Fruit fly (Drosophila melanogaster) whole organism, embryonic: ENCODE measurements around the gene Atg13.

Experiments
- Atf-2 ChIP-seq: fragments of 200-800 bp; sonication (Bioruptor generic); optimal IDR thresholded peaks from 2 replicates; lab custom pipeline; 2016; ENCODE audit warnings: missing biosample characterization, missing genetic modification characterization
- Blimp-1 ChIP-seq: fragments of 200-800 bp; sonication (Bioruptor generic); optimal IDR thresholded peaks from 3 replicates; lab custom pipeline; 2018; ENCODE audit warnings: missing biosample characterization, missing genetic modification characterization, mild to moderate bottlenecking, moderate library complexity, missing genetic modification reagents
- Bteb2 ChIP-seq: fragments of 200-800 bp; sonication (Bioruptor generic); optimal IDR thresholded peaks from 2 replicates; lab custom pipeline; 2016; ENCODE audit warnings: missing biosample characterization, missing genetic modification characterization
- CG10462 ChIP-seq: fragments of 200-800 bp; sonication (Bioruptor generic); optimal IDR thresholded peaks from 2 replicates; lab custom pipeline; 2016; ENCODE audit warnings: missing biosample characterization, missing genetic modification characterization
- CG12219 ChIP-seq: fragments of 200-800 bp; sonication (Bioruptor generic); optimal IDR thresholded peaks from 3 replicates; lab custom pipeline; 2018; ENCODE audit warnings: missing biosample characterization, mild to moderate bottlenecking, missing genetic modification characterization
- CG12299 ChIP-seq: fragments of 200-800 bp; sonication (Bioruptor generic); optimal IDR thresholded peaks from 2 replicates; lab custom pipeline; 2018; ENCODE audit warnings: missing biosample characterization, mild to moderate bottlenecking, missing genetic modification characterization
- CG12391 ChIP-seq: fragments of 200-800 bp; sonication (Bioruptor generic); optimal IDR thresholded peaks from 3 replicates; lab custom pipeline; 2018; ENCODE audit warnings: missing biosample characterization, mild to moderate bottlenecking, missing genetic modification characterization, moderate library complexity
- CG13775 ChIP-seq: fragments of 200-800 bp; sonication (Bioruptor generic); optimal IDR thresholded peaks from 3 replicates; lab custom pipeline; 2017; ENCODE audit warnings: missing biosample characterization, mild to moderate bottlenecking, missing genetic modification characterization
- CG15514 ChIP-seq: fragments of 200-800 bp; sonication (Bioruptor generic); optimal IDR thresholded peaks from 3 replicates; lab custom pipeline; 2017; ENCODE audit warnings: missing biosample characterization, missing genetic modification characterization, mild to moderate bottlenecking, moderate library complexity, missing genetic modification reagents
- CG1602 ChIP-seq: fragments of 200-800 bp; sonication (Bioruptor generic); optimal IDR thresholded peaks from 3 replicates; lab custom pipeline; 2016; ENCODE audit warnings: missing biosample characterization, missing genetic modification characterization
- CG17829 ChIP-seq: fragments of 200-800 bp; optimal IDR thresholded peaks from 2 replicates; lab custom pipeline; 2019; ENCODE audit warnings: missing biosample characterization, mild to moderate bottlenecking, missing genetic modification characterization, moderate library complexity
- CG18619 ChIP-seq: fragments of 200-800 bp; sonication (Bioruptor generic); optimal IDR thresholded peaks from 3 replicates; lab custom pipeline; 2017; ENCODE audit warnings: missing biosample characterization, mild to moderate bottlenecking, missing genetic modification characterization
- CG32767 ChIP-seq: fragments of 200-800 bp; sonication (Bioruptor generic); IDR thresholded peaks from 2 replicates; pipeline ENCODE4 v1.3.6; 2022; ENCODE audit warnings: missing biosample characterization, missing genetic modification characterization
- CG32772 ChIP-seq: fragments of 200-800 bp; sonication (Bioruptor generic); IDR thresholded peaks from 2 replicates; pipeline ENCODE4 v1.3.6; 2022; ENCODE audit warnings: missing biosample characterization, missing genetic modification characterization
- CG3838 ChIP-seq: fragments of 200-800 bp; sonication (Bioruptor generic); optimal IDR thresholded peaks from 3 replicates; lab custom pipeline; 2016; ENCODE audit warnings: missing biosample characterization, missing genetic modification characterization
- CG6254 ChIP-seq: fragments of 200-800 bp; sonication (Bioruptor generic); optimal IDR thresholded peaks from 3 replicates; lab custom pipeline; 2017; ENCODE audit warnings: mild to moderate bottlenecking, missing biosample characterization, missing genetic modification reagents, missing genetic modification characterization
- CG7928 ChIP-seq: fragments of 200-800 bp; sonication (Bioruptor generic); optimal IDR thresholded peaks from 2 replicates; lab custom pipeline; 2017; ENCODE audit warnings: missing biosample characterization, mild to moderate bottlenecking, missing genetic modification characterization
- CG8924 ChIP-seq: fragments of 200-800 bp; optimal IDR thresholded peaks from 3 replicates; lab custom pipeline; 2019; ENCODE audit warnings: missing biosample characterization, mild to moderate bottlenecking, missing genetic modification characterization, moderate library complexity
- CG9215 ChIP-seq: fragments of 200-800 bp; sonication (Bioruptor generic); IDR thresholded peaks from 2 replicates; pipeline ENCODE4 v1.3.6; 2022; ENCODE audit warnings: missing biosample characterization, missing genetic modification characterization
- Dek ChIP-seq: fragments of 200-800 bp; sonication (Bioruptor generic); optimal IDR thresholded peaks from 3 replicates; lab custom pipeline; 2019; ENCODE audit warnings: missing biosample characterization, mild to moderate bottlenecking, missing genetic modification characterization, moderate library complexity
- Doc2 ChIP-seq: fragments of 200-800 bp; sonication (Bioruptor generic); IDR thresholded peaks from 2 replicates; pipeline ENCODE4 v1.3.6; 2022; ENCODE audit warnings: missing biosample characterization, missing genetic modification characterization
- Dref ChIP-seq: fragments of 200-800 bp; sonication (Bioruptor generic); IDR thresholded peaks from 2 replicates; pipeline ENCODE4 v1.3.6; 2022; ENCODE audit warnings: missing biosample characterization, missing genetic modification characterization
- E2f2 ChIP-seq: fragments of 200-800 bp; sonication (Bioruptor generic); IDR thresholded peaks from 2 replicates; pipeline ENCODE4 v1.3.6; 2022; ENCODE audit warnings: missing biosample characterization, missing genetic modification characterization
- Elba2 ChIP-seq: fragments of 200-800 bp; sonication (Bioruptor generic); optimal IDR thresholded peaks from 3 replicates; lab custom pipeline; 2016; ENCODE audit warnings: missing biosample characterization, missing genetic modification characterization
- Ets97D ChIP-seq: fragments of 200-800 bp; sonication (Bioruptor generic); optimal IDR thresholded peaks from 3 replicates; lab custom pipeline; 2016; ENCODE audit warnings: missing biosample characterization, missing genetic modification characterization
- Gsc ChIP-seq: fragments of 200-800 bp; sonication (Bioruptor generic); IDR thresholded peaks from 2 replicates; pipeline ENCODE4 v1.3.6; 2022; ENCODE audit warnings: missing biosample characterization, missing genetic modification characterization
- Hr3 ChIP-seq: fragments of 200-800 bp; sonication (Bioruptor generic); optimal IDR thresholded peaks from 3 replicates; lab custom pipeline; 2016; ENCODE audit warnings: missing biosample characterization, missing genetic modification characterization
- Hr51 ChIP-seq, 2 experiments: fragments of 200-800 bp; sonication (Bioruptor generic); optimal IDR thresholded peaks; 2 replicates in 1 of 2; 3 replicates in 1 of 2; lab custom pipeline; 2016 to 2018; ENCODE audit warnings: missing biosample characterization in 2 of 2, missing genetic modification characterization in 2 of 2, mild to moderate bottlenecking in 1 of 2, moderate library complexity in 1 of 2
- Meics ChIP-seq: fragments of 200-800 bp; sonication (Bioruptor generic); optimal IDR thresholded peaks from 2 replicates; lab custom pipeline; 2017; ENCODE audit warnings: missing biosample characterization, mild to moderate bottlenecking, missing genetic modification characterization
- Nf-YC ChIP-seq: fragments of 200-800 bp; optimal IDR thresholded peaks from 3 replicates; lab custom pipeline; 2019; ENCODE audit warnings: missing biosample characterization, mild to moderate bottlenecking, missing genetic modification characterization, moderate library complexity
- Optix ChIP-seq: fragments of 200-800 bp; sonication (Bioruptor generic); IDR thresholded peaks from 3 replicates; pipeline ENCODE4 v1.3.6; 2022; ENCODE audit warnings: missing biosample characterization, missing genetic modification characterization
- Ssrp ChIP-seq: fragments of 200-800 bp; sonication (Bioruptor generic); optimal IDR thresholded peaks from 2 replicates; lab custom pipeline; 2018; ENCODE audit warnings: missing biosample characterization, mild to moderate bottlenecking, missing genetic modification characterization, moderate library complexity
- Trl ChIP-seq, 3 experiments: fragments of >200 bp in 2 of 3; fragments of 200-800 bp in 1 of 3; sonication (Bioruptor generic) in 1 of 3; optimal IDR thresholded peaks; 2 replicates in 1 of 3; 3 replicates in 2 of 3; lab custom pipeline; 2016 to 2017; ENCODE audit warnings: missing biosample characterization in 1 of 3, missing genetic modification characterization in 1 of 3
- cato ChIP-seq: fragments of 200-800 bp; sonication (Bioruptor generic); optimal IDR thresholded peaks from 2 replicates; lab custom pipeline; 2016; ENCODE audit warnings: missing biosample characterization, missing genetic modification characterization, borderline replicate concordance
- cg ChIP-seq: fragments of 200-800 bp; sonication (Bioruptor generic); optimal IDR thresholded peaks from 3 replicates; lab custom pipeline; 2019; ENCODE audit warnings: missing biosample characterization, mild to moderate bottlenecking, missing genetic modification characterization, moderate library complexity
- chm ChIP-seq: fragments of 200-800 bp; sonication (Bioruptor generic); IDR thresholded peaks from 2 replicates; pipeline ENCODE4 v1.3.6; 2022; ENCODE audit warnings: missing biosample characterization, missing genetic modification characterization
- en ChIP-seq: fragments of 200-800 bp; sonication (Bioruptor generic); optimal IDR thresholded peaks from 2 replicates; lab custom pipeline; 2016; ENCODE audit warnings: missing biosample characterization, missing genetic modification characterization
- eyg ChIP-seq: fragments of 200-800 bp; sonication (Bioruptor generic); optimal IDR thresholded peaks from 3 replicates; lab custom pipeline; 2016; ENCODE audit warnings: missing biosample characterization, missing genetic modification characterization
- fru ChIP-seq: fragments of >200 bp; optimal IDR thresholded peaks from 2 replicates; lab custom pipeline; 2017
- kay ChIP-seq: fragments of 200-800 bp; sonication (Bioruptor generic); optimal IDR thresholded peaks from 2 replicates; lab custom pipeline; 2016; ENCODE audit warnings: missing biosample characterization, missing genetic modification characterization
- lab ChIP-seq: fragments of 200-800 bp; sonication (Bioruptor generic); optimal IDR thresholded peaks from 3 replicates; lab custom pipeline; 2017; ENCODE audit warnings: missing biosample characterization, missing genetic modification characterization, mild to moderate bottlenecking, moderate library complexity, missing genetic modification reagents
- lilli ChIP-seq: fragments of 200-800 bp; sonication (Bioruptor generic); optimal IDR thresholded peaks from 3 replicates; lab custom pipeline; 2016; ENCODE audit warnings: missing biosample characterization, missing genetic modification characterization
- mirr ChIP-seq: fragments of 200-800 bp; sonication (Bioruptor generic); optimal IDR thresholded peaks from 3 replicates; lab custom pipeline; 2018; ENCODE audit warnings: missing biosample characterization, mild to moderate bottlenecking, missing genetic modification characterization
- phol ChIP-seq: fragments of 200-800 bp; sonication (Bioruptor generic); optimal IDR thresholded peaks from 3 replicates; lab custom pipeline; 2018; ENCODE audit warnings: missing biosample characterization, mild to moderate bottlenecking, missing genetic modification characterization, moderate library complexity
- prd ChIP-seq, 3 experiments: fragments of >200 bp in 2 of 3; fragments of 200-800 bp in 1 of 3; sonication (Bioruptor generic) in 1 of 3; optimal IDR thresholded peaks in 2 of 3; IDR thresholded peaks in 1 of 3; 2 replicates in 2 of 3; 3 replicates in 1 of 3; pipeline versions ENCODE4 v1.3.6 to Lab custom; 2017 to 2022; ENCODE audit warnings: missing biosample characterization in 1 of 3, missing genetic modification characterization in 1 of 3
- sisA ChIP-seq: fragments of 200-800 bp; sonication (Bioruptor generic); IDR thresholded peaks from 2 replicates; pipeline ENCODE4 v1.3.6; 2022; ENCODE audit warnings: missing biosample characterization, missing genetic modification characterization
- stc ChIP-seq: fragments of 200-800 bp; sonication (Bioruptor generic); IDR thresholded peaks from 2 replicates; pipeline ENCODE4 v1.3.6; 2022; ENCODE audit warnings: missing biosample characterization, missing genetic modification characterization
- stwl ChIP-seq: fragments of 200-800 bp; sonication (Bioruptor generic); optimal IDR thresholded peaks from 3 replicates; lab custom pipeline; 2018; ENCODE audit warnings: missing biosample characterization, mild to moderate bottlenecking, missing genetic modification characterization, moderate library complexity
- vnd ChIP-seq: fragments of 200-800 bp; sonication (Bioruptor generic); IDR thresholded peaks from 3 replicates; pipeline ENCODE4 v1.3.6; 2022; ENCODE audit warnings: missing biosample characterization, missing genetic modification characterization; ENCODE audit not compliant: partially characterized antibody
- vvl ChIP-seq: fragments of 200-800 bp; sonication (Bioruptor generic); IDR thresholded peaks from 2 replicates; pipeline ENCODE4 v1.3.6; 2022; ENCODE audit warnings: missing biosample characterization, missing genetic modification characterization

Gene Atg13

DNA sequence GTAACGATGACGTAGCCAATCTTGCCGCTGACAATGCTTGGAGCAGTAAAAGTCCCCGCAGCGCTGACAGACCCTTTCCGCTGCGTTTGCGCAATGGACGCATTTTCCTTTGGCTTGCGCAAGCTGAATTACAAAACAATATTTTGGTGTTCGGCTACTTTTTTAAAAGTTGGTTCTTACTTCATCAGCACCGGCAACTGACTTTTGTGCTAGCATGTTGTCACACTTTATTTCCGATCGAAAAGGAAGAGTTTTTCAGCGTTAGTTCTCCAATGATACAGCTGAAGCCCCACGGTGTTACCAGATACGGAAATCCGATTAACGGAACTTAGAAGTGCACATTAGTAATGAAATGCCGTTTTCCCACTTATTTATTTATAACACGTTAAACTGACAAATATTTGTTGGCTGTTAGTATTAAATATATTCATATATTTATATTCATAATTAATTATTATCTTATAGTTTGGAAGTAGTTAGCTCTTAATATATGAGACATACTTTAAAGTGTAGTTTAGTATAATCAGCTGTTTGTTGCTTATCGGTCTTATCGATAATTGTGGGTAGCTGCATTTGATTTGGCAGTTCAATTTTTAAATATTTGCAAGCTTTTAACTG, 12.8 kb downstream of the Atg13 start, which contains the start of the genes Veneno and CG7963 (continued):
- no peak for TF ChIP-seq cato
- TF ChIP-seq Trl (optimal IDR thresholded peaks at IDR 0.05; lab: Kevin White, UChicago), result no peak
- no peak for TF ChIP-seq Trl (GFP tag; optimal IDR thresholded peaks at IDR 0.05; lab: Kevin White, UChicago)
- TF ChIP-seq CG3838 (GFP tag; lab: Kevin White, UChicago), result no peak
- TF ChIP-seq CG15514 (GFP tag; lab: Kevin White, UChicago), result peak; percentile 56
- TF ChIP-seq Hr51 (GFP tag; optimal IDR thresholded peaks at IDR 0.05; lab: Kevin White, UChicago), result no peak
- no peak for TF ChIP-seq Bteb2 (GFP tag; lab: Kevin White, UChicago)
- TF ChIP-seq lab, result no peak
- TF ChIP-seq Elba2, result no peak
- TF ChIP-seq E2f2 (GFP tag; lab: Robert Waterston, UW), result peak; percentile 44
- no peak for TF ChIP-seq CG18619 (GFP tag; lab: Kevin White, UChicago)
- TF ChIP-seq Dref, result peak; percentile 55
- 0 out of 2 replicates have a peak, but pooled peaks have one; percentile 22 for TF ChIP-seq vvl
- peak; percentile 51 for TF ChIP-seq Nf-YC
- no peak for TF ChIP-seq CG32772 (GFP tag; lab: Robert Waterston, UW)
- TF ChIP-seq CG13775, result no peak
- TF ChIP-seq chm (GFP tag; lab: Robert Waterston, UW), result no peak
- no peak for TF ChIP-seq lilli (GFP tag; lab: Kevin White, UChicago)
- TF ChIP-seq Blimp-1 (GFP tag; lab: Kevin White, UChicago), result no peak
- no peak for TF ChIP-seq eyg (GFP tag; lab: Kevin White, UChicago)
- TF ChIP-seq CG6254, result no peak
- no peak for TF ChIP-seq kay (GFP tag; lab: Kevin White, UChicago)
- TF ChIP-seq cg (GFP tag; lab: Kevin White, UChicago), result no peak
- TF ChIP-seq CG17829 (tag; lab: Kevin White, UChicago), result peak; percentile 67
- TF ChIP-seq fru (lab: Kevin White, UChicago), result no peak
- TF ChIP-seq Ets97D (GFP tag; lab: Kevin White, UChicago), result peak; percentile 27
- TF ChIP-seq stc (GFP tag; lab: Robert Waterston, UW), result no peak
- no peak for TF ChIP-seq CG9215 (GFP tag; lab: Robert Waterston, UW)
- TF ChIP-seq prd (optimal IDR thresholded peaks at IDR 0.05; lab: Kevin White, UChicago), result no peak
- TF ChIP-seq prd (GFP tag; IDR thresholded peaks at IDR 0.05; lab: Robert Waterston, UW), result peak; percentile 26; the same call in 1 of the 3 replicates
- TF ChIP-seq Ssrp (tag; lab: Kevin White, UChicago), result peak; percentile 36
- no peak for TF ChIP-seq sisA
- peak; percentile 21 for TF ChIP-seq CG12299 (tag; lab: Kevin White, UChicago)
- no peak for TF ChIP-seq vnd
- peak; percentile 27 for TF ChIP-seq Meics
- TF ChIP-seq CG1602 (GFP tag; lab: Kevin White, UChicago), result peak; percentile 20
- TF ChIP-seq CG32767 (GFP tag; lab: Robert Waterston, UW), result no peak
- peak; percentile 54 for TF ChIP-seq phol (tag; lab: Kevin White, UChicago)
- peak; percentile 65 for TF ChIP-seq stwl
- peak; percentile 5 for TF ChIP-seq Dek (tag; lab: Kevin White, UChicago)
- TF ChIP-seq en (GFP tag; lab: Kevin White, UChicago), result no peak
- no peak for TF ChIP-seq CG12219
- TF ChIP-seq Gsc, result no peak
- peak; percentile 17 for TF ChIP-seq Hr3 (GFP tag; lab: Kevin White, UChicago)
- peak; percentile 67 for TF ChIP-seq CG12391
- peak; percentile 31 for TF ChIP-seq CG8924
- TF ChIP-seq mirr (GFP tag; lab: Kevin White, UChicago), result no peak
- no peak for TF ChIP-seq CG7928 (GFP tag; lab: Kevin White, UChicago)
- no peak for TF ChIP-seq Atf-2
- no peak for TF ChIP-seq Doc2 (GFP tag; lab: Robert Waterston, UW)
- no peak for TF ChIP-seq Optix (GFP tag; lab: Robert Waterston, UW)
- TF ChIP-seq CG10462 (GFP tag; lab: Kevin White, UChicago), result no peak
